Worm (Caenorhabditis elegans): Measurements from ENCODE around the gene Y41G9A.17.

ce11 chrX:2983996-2984395 is 15.6 kb downstream of the Y41G9A.17 start, which contains the start of gene osm-5:
- TF ChIP-seq rpc-1 (optimal IDR thresholded peaks at IDR 0.05), result no peak
- no peak for TF ChIP-seq rpc-1 (tag; optimal IDR thresholded peaks at IDR 0.05)
- no peak for TF ChIP-seq hmg-20 (GFP tag; IDR thresholded peaks at IDR 0.05)
- no peak for TF ChIP-seq snpc-1.1 (tag; optimal IDR thresholded peaks at IDR 0.05; ENCODE audit: insufficient read depth)
- no peak for TF ChIP-seq ama-1 (optimal IDR thresholded peaks at IDR 0.05)
- TF ChIP-seq ama-1 (GFP tag; optimal IDR thresholded peaks at IDR 0.05), result no peak
- no peak for TF ChIP-seq nhr-27 (tag; optimal IDR thresholded peaks at IDR 0.05)
- no peak for TF ChIP-seq fkh-3 (tag; optimal IDR thresholded peaks at IDR 0.05)
- no peak for TF ChIP-seq nhr-90 (tag; optimal IDR thresholded peaks at IDR 0.05)
- no peak for TF ChIP-seq F23B12.7 (tag; optimal IDR thresholded peaks at IDR 0.05; ENCODE audit: insufficient read depth)
- no peak for TF ChIP-seq nfya-2 (GFP tag; IDR thresholded peaks at IDR 0.05)
- no peak for TF ChIP-seq Y79H2A.3 (GFP tag; conservative IDR thresholded peaks at IDR 0.05)
- TF ChIP-seq let-607 (tag; optimal IDR thresholded peaks at IDR 0.05), result no peak

Data from whole organism, young adult.